Worm (Caenorhabditis elegans): Measurements from ENCODE around the gene col-164.

ce11 chrX:2068294-2068693, 25.0 kb upstream of the col-164 start:
- TF ChIP-seq flt-1 (GFP tag; IDR thresholded peaks at IDR 0.05) (no peak), ref-1 (GFP tag; conservative IDR thresholded peaks at IDR 0.05) (no peak), cog-1 (tag; optimal IDR thresholded peaks at IDR 0.05) (no peak), med-1 (GFP tag; optimal IDR thresholded peaks at IDR 0.05; ENCODE audit: insufficient read depth) (no peak), klf-2 (GFP tag; conservative IDR thresholded peaks at IDR 0.05) (no peak), ztf-23 (GFP tag; IDR thresholded peaks at IDR 0.05) (no peak)

Measured in whole organism, midembryonic.